Worm (Caenorhabditis elegans) whole organism, dauer: ENCODE results near the gene C52E2.3.
"Not testable (repeated sequence)": the region's sequence is repeated elsewhere in the genome, so short reads cannot be mapped to it uniquely, and the experiment has no call there.

Experiments used
- unc-62 ChIP-seq: sonication (generic microtip); optimal IDR thresholded peaks from 2 replicates; lab custom pipeline; 2017; ENCODE audit warnings: missing biosample characterization, missing genetic modification reagents, missing genetic modification characterization

The C52E2.3 gene

DNA sequence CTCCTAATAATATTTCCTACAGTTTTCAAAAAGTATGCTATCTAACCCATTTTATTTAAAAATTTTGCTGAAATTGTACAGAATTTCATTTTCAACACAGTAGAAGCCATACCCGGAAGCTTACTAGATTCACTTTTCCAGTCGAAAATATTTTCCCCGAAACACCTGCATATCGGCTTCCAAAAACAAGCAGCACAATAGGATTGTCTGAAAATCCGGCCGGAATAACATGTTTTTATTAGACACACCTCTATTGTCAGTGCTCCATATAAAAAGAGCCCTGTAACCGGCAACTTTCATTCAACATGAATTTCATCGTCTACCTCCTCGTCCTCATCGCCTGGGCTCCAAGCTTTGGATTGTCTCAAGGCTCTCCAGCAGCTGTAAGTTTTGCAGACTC, 1.5 kb downstream of the C52E2.3 start, which contains the start of gene C52E2.2:
Gene C52E2.2 (plus strand): TSS at position 301 of the 400 bp plus-strand sequence.
- no peak for TF ChIP-seq unc-62 (GFP tag; lab: Kevin White, UChicago)

DNA sequence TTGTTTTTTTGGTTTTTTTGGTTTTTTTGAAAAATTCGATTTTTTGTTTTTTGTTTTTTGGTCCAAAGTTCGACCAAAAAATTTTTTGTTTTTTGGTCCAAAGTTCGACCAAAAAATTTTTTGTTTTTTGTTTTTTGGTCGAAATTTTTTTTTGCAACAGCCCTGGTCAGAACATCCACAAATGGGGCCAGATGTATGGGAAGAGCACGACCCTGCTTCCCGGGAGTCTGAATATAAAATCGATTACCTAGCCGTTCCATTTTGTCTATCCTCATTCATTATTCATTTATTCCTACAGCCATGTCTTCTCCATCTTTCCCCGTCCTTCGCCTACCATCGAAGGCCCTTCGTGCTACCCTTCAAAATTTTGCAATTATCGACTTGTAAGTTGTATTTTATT, 3.0 kb downstream of the C52E2.3 start, which contains the start of gene fbxb-95:
Gene fbxb-95 (plus strand): TSS at position 301 of the 400 bp plus-strand sequence.
- not testable (repeated sequence) for TF ChIP-seq unc-62 (GFP tag; lab: Kevin White, UChicago)

DNA sequence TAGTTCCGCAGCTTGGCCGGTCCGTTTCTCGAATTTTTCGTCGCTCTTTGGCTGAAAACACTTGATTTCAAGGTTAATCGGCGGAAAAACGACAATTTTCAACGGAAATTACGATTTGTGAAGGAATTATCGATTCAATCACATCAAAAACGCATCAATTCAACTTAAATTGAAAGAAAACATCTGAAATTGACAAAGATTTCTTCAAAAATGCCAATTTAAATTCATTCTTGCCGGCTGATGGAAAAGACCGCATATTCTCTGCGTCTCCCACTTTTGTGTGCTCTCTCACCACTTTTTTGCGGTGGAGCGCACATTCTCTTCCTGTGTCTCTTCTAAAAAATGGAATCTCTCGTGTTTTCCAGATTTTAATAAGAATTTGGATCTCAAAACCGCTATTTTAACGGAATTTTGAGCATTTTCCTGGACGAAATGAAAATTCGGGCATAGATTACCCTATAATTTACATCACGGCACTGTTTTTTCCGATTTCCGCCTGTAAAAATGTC, 10.3 kb downstream of the C52E2.3 start, which contains the start of gene C16C4.18:
Gene C16C4.18 (minus strand): TSS at position 51 of the 509 bp plus-strand sequence.
- TF ChIP-seq unc-62 (GFP tag; lab: Kevin White, UChicago): not testable (repeated sequence)

DNA sequence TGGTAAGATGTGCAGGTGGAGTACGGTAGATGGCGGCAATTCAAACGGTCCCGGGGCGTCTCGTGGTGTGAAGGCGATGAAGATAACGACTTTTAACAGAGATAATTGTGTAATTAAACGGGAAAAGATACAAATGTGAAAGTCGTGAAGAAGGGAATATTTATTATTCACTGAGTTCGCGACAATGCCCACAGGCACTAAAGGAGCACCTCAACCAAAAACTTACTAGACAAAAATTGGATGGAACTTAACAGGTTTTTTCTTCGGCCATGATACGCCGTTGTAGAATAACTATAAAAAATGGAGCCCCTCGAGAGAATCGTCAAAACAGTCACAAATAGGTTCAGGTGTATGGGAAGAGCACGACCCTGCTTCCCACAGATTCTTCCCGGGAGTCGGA, 11.3 kb downstream of the C52E2.3 start, which contains the start of gene fbxb-98:
Gene fbxb-98 (plus strand): TSS at position 301 of the 400 bp plus-strand sequence.
- TF ChIP-seq unc-62 (GFP tag; lab: Kevin White, UChicago): not testable (repeated sequence)

DNA sequence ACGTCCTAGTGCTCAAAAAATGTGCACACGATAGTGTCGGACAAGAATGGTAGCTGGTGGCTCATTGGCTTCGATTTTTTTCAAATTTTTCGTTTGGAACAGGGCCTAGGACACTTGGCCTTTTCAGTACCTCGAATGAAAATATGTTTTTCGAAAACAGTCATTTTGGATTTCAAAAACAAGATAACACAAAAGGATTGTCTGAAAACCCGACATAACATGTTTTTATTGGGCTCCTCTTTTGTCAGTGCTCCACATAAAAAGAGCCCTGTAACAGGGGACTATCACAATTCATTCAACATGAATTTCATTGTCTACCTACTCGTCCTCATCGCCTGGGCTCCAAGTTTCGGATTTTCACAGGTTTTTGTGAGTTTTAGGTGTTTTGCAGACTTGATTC, 13.2 kb downstream of the C52E2.3 start, which contains the start of gene C16C4.17:
Gene C16C4.17 (plus strand): TSS at position 301 of the 400 bp plus-strand sequence.
- no peak for TF ChIP-seq unc-62 (GFP tag; lab: Kevin White, UChicago)

DNA sequence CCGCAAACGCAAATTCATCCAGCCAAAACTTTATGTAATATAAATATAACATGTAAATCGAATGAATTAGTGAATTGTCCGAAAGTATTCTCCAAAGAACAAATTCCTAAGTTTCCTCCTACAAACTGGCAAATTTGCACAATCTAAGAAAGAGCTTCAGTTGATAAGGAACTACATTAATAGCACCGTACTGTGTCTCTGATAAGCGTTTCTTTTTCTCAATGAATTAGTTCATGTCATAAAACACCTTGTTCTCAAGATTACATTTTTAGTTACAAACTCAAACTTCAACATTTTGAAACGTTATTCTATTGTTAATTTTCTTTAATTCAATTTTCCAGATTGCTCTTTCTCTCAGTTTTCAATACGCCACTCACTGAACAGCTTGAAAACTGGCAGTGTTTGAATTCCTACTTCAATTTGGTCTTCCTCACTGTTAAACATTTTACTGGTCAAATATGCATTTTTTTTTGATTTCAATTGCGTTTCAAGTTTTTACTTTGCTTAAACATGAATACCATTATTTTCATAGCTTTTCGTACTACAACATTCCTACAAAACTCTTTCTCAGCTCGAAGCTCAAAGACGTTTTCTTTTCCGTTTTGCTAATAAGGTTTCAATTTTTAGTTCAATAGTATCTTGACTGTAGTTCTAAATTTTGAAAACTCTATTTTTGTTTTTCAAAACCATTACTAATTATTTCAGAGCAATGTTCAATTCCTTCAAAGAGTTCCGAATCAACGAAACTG, 14.8 kb downstream of the C52E2.3 start, which contains the start of gene math-15:
Gene math-15 (plus strand): TSS at position 699 of the 749 bp plus-strand sequence.
- TF ChIP-seq unc-62 (GFP tag; lab: Kevin White, UChicago): no peak

DNA sequence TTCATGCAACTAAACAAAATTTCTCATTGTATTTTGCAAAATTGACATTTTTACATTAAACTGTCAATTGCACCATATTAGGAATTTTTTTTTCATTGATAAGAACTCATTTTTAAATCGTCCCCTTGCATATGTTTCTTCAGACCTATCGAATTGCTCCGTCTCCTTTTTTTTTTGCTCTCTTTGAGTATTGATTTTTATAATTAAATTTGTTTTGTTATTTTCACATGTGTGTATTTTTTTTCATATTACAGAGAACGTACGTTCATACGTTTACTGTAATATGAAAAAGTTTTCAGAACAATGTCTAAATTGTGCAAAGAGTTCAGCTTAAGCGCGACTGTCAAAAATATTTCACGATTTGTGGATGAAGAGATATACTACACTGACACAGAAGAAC, 18.1 kb downstream of the C52E2.3 start, which contains the start of gene math-14:
Gene math-14 (plus strand): TSS at position 301 of the 400 bp plus-strand sequence.
- TF ChIP-seq unc-62 (GFP tag; lab: Kevin White, UChicago): no peak

DNA sequence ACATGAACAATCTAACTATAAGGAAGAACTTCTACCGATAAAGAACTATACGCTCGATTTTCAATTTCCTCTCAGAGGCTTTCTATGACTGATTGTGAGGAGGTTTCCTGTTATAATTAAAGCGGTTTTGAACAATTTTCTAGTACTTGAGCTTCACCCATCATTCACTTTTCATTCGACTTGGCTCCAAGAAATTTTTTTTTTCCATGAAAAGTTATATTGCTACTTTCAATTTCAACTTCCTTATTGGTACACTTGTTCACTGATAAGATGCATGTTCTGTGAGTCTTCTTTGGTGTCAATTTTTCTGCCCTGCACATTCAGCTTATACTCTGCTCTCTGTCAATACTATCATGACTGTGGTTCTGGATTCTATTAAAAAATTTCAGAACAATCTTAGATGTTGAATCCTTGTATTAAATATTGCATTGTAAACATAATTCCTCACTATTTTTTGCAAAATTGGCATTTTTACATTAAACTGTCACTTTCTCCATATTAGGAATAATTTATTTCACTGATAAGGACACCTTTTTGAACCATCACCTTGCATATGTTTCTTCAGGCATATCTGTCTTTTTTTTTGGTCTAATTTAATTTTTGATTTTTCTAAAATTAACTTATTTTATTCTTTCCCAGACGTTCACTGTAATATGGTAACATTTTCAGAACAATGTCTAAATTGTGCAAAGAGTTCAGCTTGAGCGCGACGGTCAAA, 20.0 kb downstream of the C52E2.3 start, which contains the start of gene math-10:
Gene math-10 (plus strand): TSS at position 668 of the 718 bp plus-strand sequence.
- TF ChIP-seq unc-62 (GFP tag; lab: Kevin White, UChicago): no peak

DNA sequence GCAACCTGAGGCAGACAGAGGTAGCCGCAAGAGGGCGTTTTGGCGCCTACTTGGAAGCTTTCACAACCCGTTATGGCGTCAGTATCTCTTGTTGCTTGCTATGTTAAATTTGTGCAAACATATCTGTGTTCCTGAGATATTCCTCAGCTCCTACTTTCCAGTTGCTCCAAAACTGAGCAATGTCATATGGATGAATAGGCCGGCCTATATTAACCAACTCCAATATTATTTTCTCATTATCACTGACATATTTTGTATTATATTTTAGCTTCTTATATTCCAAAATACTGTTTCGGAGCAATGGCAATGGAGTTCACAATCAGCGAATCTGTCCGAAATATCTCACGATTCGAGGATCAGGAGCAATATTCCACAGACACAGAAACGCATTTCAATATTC, 24.6 kb downstream of the C52E2.3 start, which contains the start of gene math-13:
Gene math-13 (plus strand): TSS at position 301 of the 400 bp plus-strand sequence.
- no peak for TF ChIP-seq unc-62 (GFP tag; lab: Kevin White, UChicago)

DNA sequence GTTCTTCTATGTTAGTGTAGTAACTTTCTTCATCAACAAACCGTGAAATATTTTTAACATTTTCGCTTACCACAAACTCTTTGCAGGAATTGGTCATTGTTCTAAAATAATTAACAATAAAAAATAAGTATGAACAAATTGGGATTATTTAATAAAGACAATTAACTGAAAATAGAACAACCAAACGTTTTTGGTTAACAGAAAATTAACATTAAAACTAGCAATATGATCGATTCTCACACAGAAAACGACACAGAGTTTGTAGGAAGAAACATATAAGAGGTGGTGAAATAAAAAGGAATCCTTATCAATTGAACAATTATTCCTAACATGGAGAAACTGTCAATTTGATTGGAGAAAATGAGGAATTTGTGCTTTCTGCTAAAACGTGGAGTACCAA, 27.6 kb downstream of the C52E2.3 start, which contains the start of gene math-16:
Gene math-16 (minus strand): TSS at position 101 of the 400 bp plus-strand sequence.
- no peak for TF ChIP-seq unc-62 (GFP tag; lab: Kevin White, UChicago)

DNA sequence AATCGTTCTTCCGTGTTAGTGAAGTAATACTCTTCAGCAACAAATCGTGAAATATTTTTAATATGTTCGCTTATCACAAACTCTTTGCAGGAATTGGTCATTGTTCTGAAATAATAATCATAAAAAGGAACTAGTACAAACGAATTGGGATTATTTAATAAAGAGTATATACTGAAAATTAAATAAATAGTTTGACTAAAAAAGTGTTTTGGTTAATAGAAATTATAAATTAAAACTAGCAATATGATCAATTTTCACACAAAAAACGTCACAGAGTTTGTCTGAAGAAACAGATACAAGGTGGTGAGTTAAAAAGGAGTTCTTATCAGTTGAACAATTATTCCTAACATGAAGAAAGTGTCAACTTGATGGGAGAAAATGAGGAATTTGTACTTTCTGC, 31.7 kb downstream of the C52E2.3 start, which contains the start of gene math-5:
Gene math-5 (minus strand): TSS at position 101 of the 400 bp plus-strand sequence.
- TF ChIP-seq unc-62 (GFP tag; lab: Kevin White, UChicago): no peak

DNA sequence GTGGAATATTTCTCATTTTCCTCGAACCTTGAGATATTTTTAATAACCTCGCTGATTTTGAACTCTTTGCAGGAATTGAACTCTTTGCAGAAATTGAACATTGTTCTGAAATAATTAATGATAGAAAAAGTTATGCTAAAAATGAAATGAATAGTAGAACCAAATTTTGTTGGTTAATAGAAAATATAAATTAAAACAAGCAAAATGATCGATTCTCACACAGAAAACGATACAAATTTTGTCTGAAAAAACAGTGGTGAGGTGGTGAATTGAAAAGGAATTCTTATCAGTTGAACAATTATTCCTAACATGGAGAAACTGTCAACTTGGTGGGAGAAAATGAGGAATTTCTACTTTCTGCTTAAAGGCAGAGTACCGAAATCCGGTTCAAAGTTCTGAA, 33.6 kb downstream of the C52E2.3 start, which contains the start of gene math-6:
Gene math-6 (minus strand): TSS at position 101 of the 400 bp plus-strand sequence.
- no peak for TF ChIP-seq unc-62 (GFP tag; lab: Kevin White, UChicago)

DNA sequence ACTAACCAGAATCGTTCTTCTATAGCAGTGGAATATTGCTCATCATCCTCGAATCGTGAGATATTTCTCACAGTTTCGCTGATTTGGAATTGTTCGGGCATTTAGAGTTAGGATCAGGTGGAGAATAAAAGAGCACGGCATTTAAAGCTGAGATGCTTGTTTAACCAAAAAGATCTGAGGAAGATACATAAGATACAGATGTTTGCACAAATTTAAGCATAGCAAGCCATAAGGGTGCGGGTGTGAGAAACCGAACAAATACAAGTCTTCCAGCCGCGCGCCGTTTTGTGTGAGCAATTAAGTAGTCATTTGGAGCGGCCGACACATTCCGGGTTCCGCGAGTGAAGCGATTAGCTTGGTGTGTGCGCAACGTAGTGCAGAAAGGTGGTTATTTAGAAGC, 35.3 kb downstream of the C52E2.3 start, which contains the start of gene math-7:
Gene math-7 (minus strand): TSS at position 101 of the 400 bp plus-strand sequence.
- TF ChIP-seq unc-62 (GFP tag; lab: Kevin White, UChicago): no peak

DNA sequence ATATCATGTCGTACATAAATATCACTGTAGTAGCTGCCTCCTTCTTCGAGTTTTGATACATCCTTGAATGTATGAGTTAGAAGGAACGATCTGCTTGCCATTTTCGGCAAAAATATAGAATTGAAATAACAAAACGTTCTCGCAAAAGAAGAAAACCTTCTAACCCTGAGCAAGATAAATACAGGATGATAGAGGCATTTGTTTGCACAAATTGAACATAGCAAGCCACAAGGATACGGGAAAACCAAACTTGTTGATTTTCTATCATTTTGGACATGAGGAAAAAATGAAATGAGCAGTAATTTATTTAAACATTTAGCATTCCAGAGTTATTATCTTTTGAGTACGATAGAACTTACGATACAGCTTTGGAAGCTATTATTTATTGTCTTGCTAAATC, 38.0 kb downstream of the C52E2.3 start, which contains the start of gene math-8:
Gene math-8 (minus strand): TSS at position 101 of the 400 bp plus-strand sequence.
- TF ChIP-seq unc-62 (GFP tag; lab: Kevin White, UChicago): no peak

DNA sequence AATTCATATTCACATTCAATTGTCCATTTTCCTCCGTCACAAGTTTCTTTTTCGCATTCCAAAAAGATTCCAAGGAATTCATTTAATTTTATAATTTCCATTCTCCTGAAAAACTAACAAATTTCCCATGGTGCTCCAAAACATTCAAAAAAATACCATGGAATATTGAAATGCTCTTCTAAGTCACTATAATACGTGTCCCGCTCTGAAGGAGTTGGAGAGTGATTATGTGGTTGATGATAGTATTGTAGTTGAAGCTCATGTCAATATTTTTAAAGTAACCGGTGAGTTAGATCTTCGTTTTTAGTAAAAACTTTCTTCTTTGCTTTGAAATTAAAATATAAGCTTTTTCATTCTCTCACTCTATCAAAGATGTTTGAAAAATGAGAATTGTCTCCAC, 39.6 kb downstream of the C52E2.3 start, which contains the start of gene math-9:
Gene math-9 (minus strand): TSS at position 101 of the 400 bp plus-strand sequence.
- no peak for TF ChIP-seq unc-62 (GFP tag; lab: Kevin White, UChicago)
